Fruit fly (Drosophila melanogaster) whole organism, embryonic: ENCODE results near the gene CG12379.

Experiments
- ATbp ChIP-seq: fragments of 200-800 bp; sonication (Bioruptor generic); optimal IDR thresholded peaks from 2 replicates; lab custom pipeline; 2017; ENCODE audit warnings: missing biosample characterization, mild to moderate bottlenecking, missing genetic modification characterization, missing genetic modification reagents
- BEAF-32 ChIP-seq: fragments of 200-800 bp; sonication (Bioruptor generic); optimal IDR thresholded peaks from 3 replicates; lab custom pipeline; 2017; ENCODE audit warnings: missing biosample characterization, missing genetic modification characterization, mild to moderate bottlenecking, moderate library complexity, missing genetic modification reagents
- BtbVII ChIP-seq: fragments of 200-800 bp; sonication (Bioruptor generic); optimal IDR thresholded peaks from 3 replicates; lab custom pipeline; 2017; ENCODE audit warnings: missing biosample characterization, mild to moderate bottlenecking, missing genetic modification characterization
- CG12299 ChIP-seq: fragments of 200-800 bp; sonication (Bioruptor generic); optimal IDR thresholded peaks from 2 replicates; lab custom pipeline; 2018; ENCODE audit warnings: missing biosample characterization, mild to moderate bottlenecking, missing genetic modification characterization
- CG13624 ChIP-seq: fragments of 200-800 bp; sonication (Bioruptor generic); optimal IDR thresholded peaks from 2 replicates; lab custom pipeline; 2016; ENCODE audit warnings: missing biosample characterization, missing genetic modification characterization
- CG1603 ChIP-seq: fragments of 200-800 bp; sonication (Bioruptor generic); optimal IDR thresholded peaks from 2 replicates; lab custom pipeline; 2019; ENCODE audit warnings: missing biosample characterization, mild to moderate bottlenecking, missing genetic modification characterization, moderate library complexity
- CG16863 ChIP-seq: fragments of 200-800 bp; sonication (Bioruptor generic); optimal IDR thresholded peaks from 3 replicates; lab custom pipeline; 2016; ENCODE audit warnings: missing biosample characterization, missing genetic modification characterization
- CG18011 ChIP-seq: fragments of 200-800 bp; sonication (Bioruptor generic); optimal IDR thresholded peaks from 2 replicates; lab custom pipeline; 2017; ENCODE audit warnings: missing biosample characterization, missing genetic modification characterization, mild to moderate bottlenecking, moderate library complexity, missing genotype
- CG18476 ChIP-seq: fragments of 200-800 bp; sonication (Bioruptor generic); optimal IDR thresholded peaks from 2 replicates; lab custom pipeline; 2016; ENCODE audit warnings: missing biosample characterization, mild to moderate bottlenecking, missing genetic modification characterization
- CG30020 ChIP-seq: fragments of 200-800 bp; optimal IDR thresholded peaks from 2 replicates; lab custom pipeline; 2019; ENCODE audit warnings: missing biosample characterization, mild to moderate bottlenecking, missing genetic modification characterization, moderate library complexity
- CG30431 ChIP-seq: fragments of 200-800 bp; sonication (Bioruptor generic); optimal IDR thresholded peaks from 2 replicates; lab custom pipeline; 2017; ENCODE audit warnings: missing biosample characterization, missing genetic modification characterization
- CG31224 ChIP-seq: fragments of 200-800 bp; sonication (Bioruptor generic); IDR thresholded peaks from 2 replicates; pipeline ENCODE4 v1.3.6; 2022; ENCODE audit warnings: missing biosample characterization, missing genetic modification characterization
- CG32772 ChIP-seq: fragments of 200-800 bp; sonication (Bioruptor generic); IDR thresholded peaks from 2 replicates; pipeline ENCODE4 v1.3.6; 2022; ENCODE audit warnings: missing biosample characterization, missing genetic modification characterization
- CG3407 ChIP-seq: fragments of 200-800 bp; sonication (Bioruptor generic); optimal IDR thresholded peaks from 2 replicates; lab custom pipeline; 2018; ENCODE audit warnings: missing biosample characterization, mild to moderate bottlenecking, missing genetic modification characterization
- CG4424 ChIP-seq: fragments of 200-800 bp; sonication (Bioruptor generic); optimal IDR thresholded peaks from 3 replicates; lab custom pipeline; 2016; ENCODE audit warnings: missing biosample characterization, missing genetic modification characterization
- CG5953 ChIP-seq: fragments of 200-800 bp; sonication (Bioruptor generic); IDR thresholded peaks from 2 replicates; pipeline ENCODE4 v1.3.6; 2022; ENCODE audit warnings: missing biosample characterization, missing genetic modification characterization
- CG8924 ChIP-seq: fragments of 200-800 bp; optimal IDR thresholded peaks from 3 replicates; lab custom pipeline; 2019; ENCODE audit warnings: missing biosample characterization, mild to moderate bottlenecking, missing genetic modification characterization, moderate library complexity
- CG9727 ChIP-seq: fragments of 200-800 bp; sonication (Bioruptor generic); optimal IDR thresholded peaks from 3 replicates; lab custom pipeline; 2017; ENCODE audit warnings: missing biosample characterization, mild to moderate bottlenecking, missing genetic modification characterization
- Dek ChIP-seq: fragments of 200-800 bp; sonication (Bioruptor generic); optimal IDR thresholded peaks from 3 replicates; lab custom pipeline; 2019; ENCODE audit warnings: missing biosample characterization, mild to moderate bottlenecking, missing genetic modification characterization, moderate library complexity
- Dfd ChIP-seq, 2 experiments: fragments of >200 bp; optimal IDR thresholded peaks; 2 replicates each; lab custom pipeline; 2017; ENCODE audit warnings: missing biosample characterization in 2 of 2, missing genetic modification characterization in 2 of 2
- Ets65A ChIP-seq: fragments of 200-800 bp; sonication (Bioruptor generic); peaks from one replicate; lab custom pipeline; 2016; ENCODE audit warnings: missing biosample characterization, missing genetic modification characterization
- Fer2 ChIP-seq: fragments of 200-800 bp; sonication (Bioruptor generic); optimal IDR thresholded peaks from 2 replicates; lab custom pipeline; 2018; ENCODE audit warnings: missing biosample characterization, mild to moderate bottlenecking, missing genetic modification characterization, moderate library complexity
- HLH54F ChIP-seq: fragments of 200-800 bp; sonication (Bioruptor generic); optimal IDR thresholded peaks from 3 replicates; lab custom pipeline; 2016; ENCODE audit warnings: missing biosample characterization, missing genetic modification characterization
- Hsf ChIP-seq: fragments of 200-800 bp; sonication (Bioruptor generic); optimal IDR thresholded peaks from 3 replicates; lab custom pipeline; 2016; ENCODE audit warnings: missing biosample characterization, missing genetic modification characterization
- Jarid2 ChIP-seq: fragments of 200-800 bp; sonication (Bioruptor generic); optimal IDR thresholded peaks from 3 replicates; lab custom pipeline; 2017; ENCODE audit warnings: mild to moderate bottlenecking, missing biosample characterization, missing genetic modification reagents, missing genetic modification characterization
- Kr ChIP-seq: fragments of 200-800 bp; sonication (Bioruptor generic); optimal IDR thresholded peaks from 2 replicates; lab custom pipeline; 2017; ENCODE audit warnings: missing biosample characterization, mild to moderate bottlenecking, missing genetic modification characterization
- Mad ChIP-seq: fragments of 200-800 bp; sonication (Bioruptor generic); optimal IDR thresholded peaks from 2 replicates; lab custom pipeline; 2016; ENCODE audit warnings: missing biosample characterization, missing genetic modification characterization
- Max ChIP-seq: fragments of 200-800 bp; sonication (Bioruptor generic); optimal IDR thresholded peaks from 2 replicates; lab custom pipeline; 2016; ENCODE audit warnings: missing biosample characterization, mild to moderate bottlenecking, missing genetic modification characterization
- Oli ChIP-seq: fragments of 200-800 bp; sonication (Bioruptor generic); optimal IDR thresholded peaks from 2 replicates; lab custom pipeline; 2018; ENCODE audit warnings: missing biosample characterization, mild to moderate bottlenecking, missing genetic modification characterization, moderate library complexity
- Poxn ChIP-seq: fragments of 200-800 bp; sonication (Bioruptor generic); IDR thresholded peaks from 2 replicates; pipeline ENCODE4 v1.3.6; 2022; ENCODE audit warnings: missing biosample characterization, missing genetic modification characterization
- Trl ChIP-seq, 3 experiments: fragments of >200 bp in 2 of 3; fragments of 200-800 bp in 1 of 3; sonication (Bioruptor generic) in 1 of 3; optimal IDR thresholded peaks; 2 replicates in 1 of 3; 3 replicates in 2 of 3; lab custom pipeline; 2016 to 2017; ENCODE audit warnings: missing biosample characterization in 1 of 3, missing genetic modification characterization in 1 of 3
- cas ChIP-seq: fragments of 200-800 bp; sonication (Bioruptor generic); IDR thresholded peaks from 2 replicates; pipeline ENCODE4 v1.3.6; 2022; ENCODE audit warnings: missing biosample characterization, missing genetic modification characterization
- chn ChIP-seq: fragments of 200-800 bp; sonication (Bioruptor generic); optimal IDR thresholded peaks from 2 replicates; lab custom pipeline; 2016; ENCODE audit warnings: missing biosample characterization, missing genetic modification characterization
- emc ChIP-seq: fragments of 200-800 bp; sonication (Bioruptor generic); optimal IDR thresholded peaks from 2 replicates; lab custom pipeline; 2016; ENCODE audit warnings: missing biosample characterization, missing genetic modification characterization
- esg ChIP-seq: fragments of 200-800 bp; sonication (Bioruptor generic); conservative IDR thresholded peaks from 2 replicates; pipeline ENCODE4 v1.3.6; 2022; ENCODE audit warnings: missing biosample characterization, missing genetic modification characterization
- eve ChIP-seq, 2 experiments: fragments of >200 bp; optimal IDR thresholded peaks; 2 replicates each; lab custom pipeline; 2017; ENCODE audit warnings: missing biosample characterization in 2 of 2, missing genetic modification characterization in 2 of 2
- grau ChIP-seq: fragments of 200-800 bp; optimal IDR thresholded peaks from 3 replicates; lab custom pipeline; 2019; ENCODE audit warnings: missing biosample characterization, mild to moderate bottlenecking, missing genetic modification characterization, moderate library complexity
- gro ChIP-seq: fragments of 200-800 bp; sonication (Bioruptor generic); optimal IDR thresholded peaks from 2 replicates; lab custom pipeline; 2016; ENCODE audit warnings: missing biosample characterization, missing genetic modification characterization
- hb ChIP-seq: fragments of 200-800 bp; sonication (Bioruptor generic); IDR thresholded peaks from 3 replicates; pipeline ENCODE4 v1.3.6; 2022; ENCODE audit warnings: missing biosample characterization, missing genetic modification characterization; ENCODE audit not compliant: partially characterized antibody
- hkb ChIP-seq, 2 experiments: fragments of 200-800 bp in 1 of 2; fragments of >200 bp in 1 of 2; sonication (Bioruptor generic) in 1 of 2; IDR thresholded peaks in 1 of 2; optimal IDR thresholded peaks in 1 of 2; 2 replicates each; pipeline versions ENCODE4 v1.3.6 to Lab custom; 2017 to 2022; ENCODE audit warnings: missing biosample characterization in 1 of 2, missing genetic modification characterization in 1 of 2
- ind ChIP-seq: fragments of 200-800 bp; sonication (Bioruptor generic); optimal IDR thresholded peaks from 3 replicates; lab custom pipeline; 2016; ENCODE audit warnings: missing biosample characterization, missing genetic modification characterization
- jumu ChIP-seq: fragments of 200-800 bp; sonication (Bioruptor generic); optimal IDR thresholded peaks from 3 replicates; lab custom pipeline; 2016; ENCODE audit warnings: missing biosample characterization, missing genetic modification characterization
- kah ChIP-seq: fragments of 200-800 bp; sonication (Bioruptor generic); optimal IDR thresholded peaks from 2 replicates; lab custom pipeline; 2018; ENCODE audit warnings: missing biosample characterization, mild to moderate bottlenecking, missing genetic modification characterization
- nerfin-1 ChIP-seq: fragments of 200-800 bp; sonication (Bioruptor generic); optimal IDR thresholded peaks from 3 replicates; lab custom pipeline; 2019; ENCODE audit warnings: missing biosample characterization, mild to moderate bottlenecking, missing genetic modification characterization, moderate library complexity
- peb ChIP-seq: fragments of 200-800 bp; sonication (Bioruptor generic); IDR thresholded peaks from 2 replicates; pipeline ENCODE4 v1.3.6; 2022; ENCODE audit warnings: missing biosample characterization, missing genetic modification characterization
- row ChIP-seq: fragments of 200-800 bp; sonication (Bioruptor generic); IDR thresholded peaks from 3 replicates; pipeline ENCODE4 v1.3.6; 2022; ENCODE audit warnings: missing biosample characterization, missing genetic modification characterization
- run ChIP-seq: fragments of 200-800 bp; sonication (Bioruptor generic); optimal IDR thresholded peaks from 3 replicates; lab custom pipeline; 2018; ENCODE audit warnings: missing biosample characterization, mild to moderate bottlenecking, missing genetic modification characterization
- so ChIP-seq: fragments of 200-800 bp; sonication (Bioruptor generic); IDR thresholded peaks from 3 replicates; pipeline ENCODE4 v1.3.6; 2022; ENCODE audit warnings: missing biosample characterization, missing genetic modification characterization
- toy ChIP-seq: fragments of 200-800 bp; sonication (Bioruptor generic); IDR thresholded peaks from 2 replicates; pipeline ENCODE4 v1.3.6; 2022; ENCODE audit warnings: missing biosample characterization, missing genetic modification characterization
- wor ChIP-seq: fragments of 200-800 bp; sonication (Bioruptor generic); IDR thresholded peaks from 2 replicates; pipeline ENCODE4 v1.3.6; 2022; ENCODE audit warnings: missing biosample characterization, missing genetic modification characterization

The CG12379 gene

dm6 chrX:15703720-15704206 is 30.0 kb downstream of the CG12379 start, which contains the start of the genes Pis and Hap40 (continued):
- TF ChIP-seq CG16863 (GFP tag; lab: Kevin White, UChicago) (no peak), BtbVII (no peak), so (GFP tag; lab: Robert Waterston, UW) (0 out of 3 replicates have a peak, but pooled peaks have one; percentile 33), esg (GFP tag; lab: Robert Waterston, UW) (peak; percentile 75), Poxn (GFP tag; lab: Robert Waterston, UW) (peak; percentile 35; the same call in 1 of the 2 replicates), Jarid2 (GFP tag; lab: Kevin White, UChicago) (no peak), cas (GFP tag; lab: Robert Waterston, UW) (peak; percentile 51; the same call in 1 of the 2 replicates), CG8924 (peak; percentile 77), hb (GFP tag; lab: Robert Waterston, UW) (no peak), nerfin-1 (peak; percentile 54), emc (GFP tag; lab: Kevin White, UChicago) (no peak), BEAF-32 (GFP tag; lab: Kevin White, UChicago) (peak; percentile 56), CG32772 (GFP tag; lab: Robert Waterston, UW) (peak; percentile 73), Mad (GFP tag; lab: Kevin White, UChicago) (peak; percentile 61), CG1603 (tag; lab: Kevin White, UChicago) (peak; percentile 48), row (GFP tag; lab: Robert Waterston, UW) (peak; percentile 93), kah (GFP tag; lab: Kevin White, UChicago) (no peak), grau (tag; lab: Kevin White, UChicago) (peak; percentile 84), CG13624 (GFP tag; lab: Kevin White, UChicago) (no peak), Max (GFP tag; lab: Kevin White, UChicago) (peak; percentile 63), Ets65A (GFP tag; lab: Kevin White, UChicago) (peak; percentile 95), toy (GFP tag; lab: Robert Waterston, UW) (no peak), CG12299 (peak; percentile 33), HLH54F (GFP tag; lab: Kevin White, UChicago) (peak; percentile 65), run (tag; lab: Kevin White, UChicago) (no peak), wor (GFP tag; lab: Robert Waterston, UW) (peak; percentile 64), Dfd (GFP tag; optimal IDR thresholded peaks at IDR 0.05; lab: Kevin White, UChicago) (peak in 1 of 2 experiments; percentile 13), CG9727 (GFP tag; lab: Kevin White, UChicago) (peak; percentile 67), chn (peak; percentile 69), CG30431 (GFP tag; lab: Kevin White, UChicago) (peak; percentile 53), Trl (optimal IDR thresholded peaks at IDR 0.05; lab: Kevin White, UChicago) (no peak), Trl (GFP tag; optimal IDR thresholded peaks at IDR 0.05; lab: Kevin White, UChicago) (no peak), Hsf (GFP tag; lab: Kevin White, UChicago) (peak; percentile 77), CG18011 (GFP tag; lab: Kevin White, UChicago) (no peak), CG5953 (GFP tag; lab: Robert Waterston, UW) (no peak), Oli (tag; lab: Kevin White, UChicago) (peak; percentile 64), ind (peak; percentile 80), peb (GFP tag; lab: Robert Waterston, UW) (peak; percentile 16; the same call in 1 of the 2 replicates), CG18476 (GFP tag; lab: Kevin White, UChicago) (peak; percentile 48), CG4424 (GFP tag; lab: Kevin White, UChicago) (peak; percentile 56), Dek (tag; lab: Kevin White, UChicago) (peak; percentile 70), gro (peak; percentile 41), Fer2 (tag; lab: Kevin White, UChicago) (peak; percentile 64), eve (GFP tag; optimal IDR thresholded peaks at IDR 0.05; lab: Kevin White, UChicago) (no peak), CG30020 (peak; percentile 93), hkb (optimal IDR thresholded peaks at IDR 0.05; lab: Kevin White, UChicago) (peak; percentile 88), hkb (GFP tag; IDR thresholded peaks at IDR 0.05; lab: Robert Waterston, UW) (no peak), Kr (no peak), CG3407 (GFP tag; lab: Kevin White, UChicago) (no peak), CG31224 (GFP tag; lab: Robert Waterston, UW) (peak; percentile 58), jumu (peak; percentile 55), ATbp (GFP tag; lab: Kevin White, UChicago) (peak; percentile 4)
